Fruit fly (Drosophila melanogaster): ENCODE measurements around the gene myd.

The myd gene

DNA sequence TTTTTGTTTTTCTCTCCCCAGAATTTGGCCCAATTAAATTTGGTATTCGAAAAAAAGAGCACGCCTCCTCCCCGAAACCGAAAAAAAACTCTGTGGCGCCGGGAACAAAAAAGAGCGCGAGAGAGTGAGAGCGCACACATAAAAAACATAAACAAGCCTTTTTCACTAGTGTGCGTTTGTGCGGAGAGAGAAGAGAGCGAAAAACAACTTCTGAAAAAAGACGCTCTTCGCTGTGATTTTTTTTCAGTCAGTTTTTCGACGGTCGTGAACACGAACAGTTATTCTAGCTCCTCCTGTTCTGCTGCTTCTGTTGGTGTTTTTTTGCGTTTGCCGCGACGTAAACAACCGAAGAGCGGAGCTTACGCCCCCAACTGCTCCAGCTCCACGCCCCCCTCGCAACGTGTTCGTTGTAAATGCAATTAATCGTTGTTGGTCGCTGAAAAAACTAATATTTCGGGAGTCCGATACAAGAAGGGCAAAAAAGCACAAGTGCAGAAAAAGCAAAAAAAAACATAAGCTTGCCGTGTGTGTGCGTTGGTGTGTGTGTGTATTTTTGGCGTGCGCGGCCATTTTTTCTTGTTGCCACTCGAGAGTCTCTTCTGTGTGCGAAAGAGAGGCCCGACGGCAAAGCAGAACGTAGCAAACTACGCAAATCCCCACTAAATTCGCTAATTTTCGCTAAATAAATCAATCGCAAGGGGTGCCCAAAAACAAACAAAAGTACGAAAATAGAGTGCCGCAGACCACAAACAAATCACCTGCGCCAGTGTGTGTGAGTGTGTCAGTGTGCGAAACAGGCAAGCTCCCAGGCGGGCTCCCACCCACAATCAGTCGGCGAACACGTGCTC is 16.3 kb upstream of the myd start, which contains the start of gene sqz (continued):
- peak; percentile 47 for TF ChIP-seq CG10543 (GFP tag; optimal IDR thresholded peaks at IDR 0.05)
- TF ChIP-seq Eip74EF (GFP tag; optimal IDR thresholded peaks at IDR 0.05): peak in 1 of 2 experiments; percentile 17
- TF ChIP-seq CG1233 (GFP tag; optimal IDR thresholded peaks at IDR 0.05): peak; percentile 6
- TF ChIP-seq MTF-1 (GFP tag; optimal IDR thresholded peaks at IDR 0.05; ENCODE audit: borderline replicate concordance): peak; percentile 29
- TF ChIP-seq sqz (GFP tag; optimal IDR thresholded peaks at IDR 0.05): peak; percentile 100
- TF ChIP-seq Ravus (GFP tag; IDR thresholded peaks at IDR 0.05): no peak

DNA sequence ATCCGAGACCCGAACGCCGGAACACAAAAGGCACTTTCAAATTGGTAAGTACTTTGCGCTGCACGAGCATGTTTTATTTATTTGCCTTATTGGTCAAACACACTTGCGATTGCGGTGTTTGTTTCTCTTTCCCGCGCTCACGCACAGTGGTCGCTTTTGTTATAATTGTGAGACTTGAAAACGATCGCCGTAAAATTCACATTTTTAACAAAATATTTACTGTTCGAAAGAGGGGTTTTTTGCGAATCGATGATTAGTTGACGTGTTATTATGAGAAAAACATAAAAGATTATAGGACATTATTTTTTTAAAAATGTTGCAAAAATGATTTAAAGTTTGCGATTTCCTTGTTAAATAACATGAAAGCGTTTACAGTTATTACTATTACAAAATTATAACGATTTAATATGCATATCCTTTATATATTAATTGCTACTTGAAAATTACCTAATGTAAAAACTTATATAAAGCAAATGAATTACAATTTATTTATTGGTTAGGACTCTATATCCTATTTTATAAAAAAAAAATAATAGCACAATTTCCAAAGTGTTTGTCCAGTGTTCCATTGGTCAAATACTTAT is 15.5 kb upstream of the myd start:
- TF ChIP-seq CG17359 (tag; optimal IDR thresholded peaks at IDR 0.05) (peak; percentile 42), CG10147 (GFP tag; optimal IDR thresholded peaks at IDR 0.05) (no peak), Rfx (GFP tag; IDR thresholded peaks at IDR 0.05) (peak; percentile 55), CG10979 (tag; optimal IDR thresholded peaks at IDR 0.05) (peak; percentile 43), ab (GFP tag; optimal IDR thresholded peaks at IDR 0.05) (no peak), CG2889 (GFP tag; IDR thresholded peaks at IDR 0.05) (0 out of 3 replicates have a peak, but pooled peaks have one; percentile 34), dmrt11E (tag; optimal IDR thresholded peaks at IDR 0.05) (peak; percentile 45), CG14860 (GFP tag; IDR thresholded peaks at IDR 0.05; ENCODE audit: partially characterized antibody) (no peak), cg (GFP tag; optimal IDR thresholded peaks at IDR 0.05) (no peak), CG4707 (GFP tag; optimal IDR thresholded peaks at IDR 0.05) (peak; percentile 87), run (tag; optimal IDR thresholded peaks at IDR 0.05) (no peak), CG14710 (tag; optimal IDR thresholded peaks at IDR 0.05) (peak; percentile 31), Usf (GFP tag; optimal IDR thresholded peaks at IDR 0.05) (peak; percentile 24), gfzf (GFP tag; optimal IDR thresholded peaks at IDR 0.05) (no peak), CG11504 (tag; optimal IDR thresholded peaks at IDR 0.05) (peak; percentile 69), mam (GFP tag; optimal IDR thresholded peaks at IDR 0.05) (peak; percentile 2), Meics (GFP tag; optimal IDR thresholded peaks at IDR 0.05) (peak; percentile 66), CG2678 (tag; optimal IDR thresholded peaks at IDR 0.05) (peak; percentile 62), CG1602 (GFP tag; optimal IDR thresholded peaks at IDR 0.05) (peak; percentile 7), CG10959 (GFP tag; IDR thresholded peaks at IDR 0.05) (peak; percentile 38; the same call in 1 of the 2 replicates), caup (GFP tag; optimal IDR thresholded peaks at IDR 0.05; ENCODE audit: severe bottlenecking) (peak; percentile 14), CG1233 (GFP tag; optimal IDR thresholded peaks at IDR 0.05) (peak; percentile 47), NfI (GFP tag; optimal IDR thresholded peaks at IDR 0.05) (peak; percentile 42), CG18619 (GFP tag; optimal IDR thresholded peaks at IDR 0.05) (peak; percentile 60), sob (GFP tag; IDR thresholded peaks at IDR 0.05) (peak; percentile 50; the same call in 1 of the 2 replicates), gcm (GFP tag; optimal IDR thresholded peaks at IDR 0.05) (no peak), Rx (GFP tag; IDR thresholded peaks at IDR 0.05) (peak; percentile 38; the same call in 1 of the 2 replicates), Fer1 (GFP tag; optimal IDR thresholded peaks at IDR 0.05) (no peak), CG10366 (GFP tag; IDR thresholded peaks at IDR 0.05) (peak; percentile 33; the same call in 1 of the 2 replicates), CG4617 (GFP tag; optimal IDR thresholded peaks at IDR 0.05; ENCODE audit: borderline replicate concordance) (no peak), tx (GFP tag; optimal IDR thresholded peaks at IDR 0.05) (peak; percentile 12), CG10431 (GFP tag; optimal IDR thresholded peaks at IDR 0.05) (no peak), sd (tag; optimal IDR thresholded peaks at IDR 0.05) (no peak), Atf6 (GFP tag; IDR thresholded peaks at IDR 0.05) (0 out of 2 replicates have a peak, but pooled peaks have one; percentile 37), her (GFP tag; optimal IDR thresholded peaks at IDR 0.05) (no peak), sens (GFP tag) (peak; percentile 91), Ada2b (GFP tag; IDR thresholded peaks at IDR 0.05) (peak; percentile 44; the same call in 1 of the 2 replicates), CrebB (tag; optimal IDR thresholded peaks at IDR 0.05) (no peak), CG16813 (GFP tag; IDR thresholded peaks at IDR 0.05; ENCODE audit: partially characterized antibody) (no peak), CG12659 (GFP tag; optimal IDR thresholded peaks at IDR 0.05) (peak; percentile 50)
